Worm (Caenorhabditis elegans): ENCODE results near the gene F09C12.2.

ce11 chrII:5085450-5085849 lies 24.4 kb upstream of the F09C12.2 start, which contains the start of gene txt-9:
- TF ChIP-seq nhr-120 (GFP tag; IDR thresholded peaks at IDR 0.05): no peak
- no peak for TF ChIP-seq nfya-1 (tag; optimal IDR thresholded peaks at IDR 0.05; ENCODE audit: borderline replicate concordance, insufficient read depth)
- no peak for TF ChIP-seq hmg-20 (GFP tag; IDR thresholded peaks at IDR 0.05)
- TF ChIP-seq snpc-4 (GFP tag; optimal IDR thresholded peaks at IDR 0.05): no peak
- no peak for TF ChIP-seq snpc-4 (tag; optimal IDR thresholded peaks at IDR 0.05)

Data from whole organism, young adult.